Worm (Caenorhabditis elegans): ENCODE data around the gene F10D2.10.

Gene F10D2.10

ce11 chrV:7142661-7143060 is 13.3 kb downstream of the F10D2.10 start (continued):
- TF ChIP-seq Y48G9A.11 (GFP tag; IDR thresholded peaks at IDR 0.05) (peak; percentile 78), dmd-6 (GFP tag; IDR thresholded peaks at IDR 0.05) (peak; percentile 67), saeg-2 (GFP tag; IDR thresholded peaks at IDR 0.05) (no peak)

ce11 chrV:7141864-7142263 is 14.1 kb downstream of the F10D2.10 start, which contains the start of gene ugt-40:
Gene ugt-40, minus strand, starts transcription at chrV:7141964.
- TF ChIP-seq nhr-28 (tag; optimal IDR thresholded peaks at IDR 0.05) (peak; percentile 45), zip-2 (tag; optimal IDR thresholded peaks at IDR 0.05) (no peak)

ce11 chrV:7140368-7140767 is 15.6 kb downstream of the F10D2.10 start:
- TF ChIP-seq nhr-41 (GFP tag; IDR thresholded peaks at IDR 0.05) (no peak), nhr-28 (tag; optimal IDR thresholded peaks at IDR 0.05) (peak; percentile 64), mdl-1 (tag; optimal IDR thresholded peaks at IDR 0.05) (no peak), nhr-10 (tag; optimal IDR thresholded peaks at IDR 0.05) (no peak), unc-62 (GFP tag; optimal IDR thresholded peaks at IDR 0.05 in 1 of 2) (peak in 1 of 2 experiments; percentile 91), unc-62 (tag; optimal IDR thresholded peaks at IDR 0.05) (no peak), Y105C5A.15 (GFP tag; IDR thresholded peaks at IDR 0.05) (no peak), spr-3 (GFP tag; optimal IDR thresholded peaks at IDR 0.05) (no peak)

ce11 chrV:7138320-7138719 is 17.7 kb downstream of the F10D2.10 start, which contains the start of gene str-112:
Gene str-112, minus strand, starts transcription at chrV:7138420.
- no peak for TF ChIP-seq nhr-237 (tag; optimal IDR thresholded peaks at IDR 0.05)
- TF ChIP-seq daf-16 (GFP tag; optimal IDR thresholded peaks at IDR 0.05) = no peak
- TF ChIP-seq daf-16 (tag; optimal IDR thresholded peaks at IDR 0.05) = no peak
- no peak for TF ChIP-seq tag-97 (GFP tag; IDR thresholded peaks at IDR 0.05)
- no peak for TF ChIP-seq mxl-3 (GFP tag; optimal IDR thresholded peaks at IDR 0.05)
- TF ChIP-seq dmd-6 (GFP tag; IDR thresholded peaks at IDR 0.05) = no peak
- no peak for TF ChIP-seq mdt-29 (GFP tag; IDR thresholded peaks at IDR 0.05)
- no peak for TF ChIP-seq lin-1 (GFP tag; IDR thresholded peaks at IDR 0.05)
- TF ChIP-seq mdl-1 (tag; optimal IDR thresholded peaks at IDR 0.05) = no peak
- no peak for TF ChIP-seq Y5F2A.4 (GFP tag; optimal IDR thresholded peaks at IDR 0.05)
- TF ChIP-seq ceh-62 (tag; optimal IDR thresholded peaks at IDR 0.05) = no peak
- no peak for TF ChIP-seq hif-1 (tag; optimal IDR thresholded peaks at IDR 0.05)
- TF ChIP-seq sdz-12 (GFP tag; optimal IDR thresholded peaks at IDR 0.05) = no peak
- no peak for TF ChIP-seq lir-3 (tag; optimal IDR thresholded peaks at IDR 0.05)
- TF ChIP-seq T26A8.4 (GFP tag; IDR thresholded peaks at IDR 0.05) = no peak
- no peak for TF ChIP-seq mes-2 (tag; optimal IDR thresholded peaks at IDR 0.05; ENCODE audit: poor library complexity, severe bottlenecking)

- TF ChIP-seq Y75B8A.6 (GFP tag; IDR thresholded peaks at IDR 0.05) = no peak
- peak in 1 of 2 experiments; percentile 94 for TF ChIP-seq unc-62 (GFP tag; optimal IDR thresholded peaks at IDR 0.05 in 1 of 2)
- TF ChIP-seq unc-62 (tag; optimal IDR thresholded peaks at IDR 0.05) = no peak
Observed at ce11 chrV:7136859-7137258, 19.1 kb downstream of the F10D2.10 start.

- TF ChIP-seq ces-1 (GFP tag; optimal IDR thresholded peaks at IDR 0.05) = no peak
- TF ChIP-seq ctbp-1 (GFP tag; IDR thresholded peaks at IDR 0.05) = no peak
- TF ChIP-seq T20F7.1 (GFP tag; optimal IDR thresholded peaks at IDR 0.05) = no peak
- no peak for TF ChIP-seq dpl-1 (GFP tag; optimal IDR thresholded peaks at IDR 0.05)
- TF ChIP-seq lin-15B (tag; optimal IDR thresholded peaks at IDR 0.05) = no peak
- no peak for TF ChIP-seq madf-9 (GFP tag; conservative IDR thresholded peaks at IDR 0.05)
- no peak for TF ChIP-seq rbr-2 (tag; optimal IDR thresholded peaks at IDR 0.05)
Observed at ce11 chrV:7133963-7134362, 22.0 kb downstream of the F10D2.10 start, which contains the start of gene F10D2.16. Gene F10D2.16, plus strand, starts transcription at chrV:7134263.
